Worm (Caenorhabditis elegans) whole organism, midembryonic: ENCODE data around the gene tsp-12.

Experiments
- cog-1 ChIP-seq: sonication (generic microtip); optimal IDR thresholded peaks from 2 replicates; lab custom pipeline; 2016; ENCODE audit warnings: missing genetic modification characterization, missing compliant biosample characterization
- tab-1 ChIP-seq: fragments of 200-800 bp; sonication (Bioruptor generic); IDR thresholded peaks from 2 replicates; pipeline ENCODE4 v1.3.6; 2022; ENCODE audit warnings: missing genetic modification characterization, missing compliant biosample characterization
- ztf-23 ChIP-seq: fragments of 200-800 bp; sonication (Bioruptor generic); IDR thresholded peaks from 2 replicates; pipeline ENCODE4 v1.3.6; 2022; ENCODE audit warnings: missing genetic modification reagents, missing genetic modification characterization, missing compliant biosample characterization

DNA sequence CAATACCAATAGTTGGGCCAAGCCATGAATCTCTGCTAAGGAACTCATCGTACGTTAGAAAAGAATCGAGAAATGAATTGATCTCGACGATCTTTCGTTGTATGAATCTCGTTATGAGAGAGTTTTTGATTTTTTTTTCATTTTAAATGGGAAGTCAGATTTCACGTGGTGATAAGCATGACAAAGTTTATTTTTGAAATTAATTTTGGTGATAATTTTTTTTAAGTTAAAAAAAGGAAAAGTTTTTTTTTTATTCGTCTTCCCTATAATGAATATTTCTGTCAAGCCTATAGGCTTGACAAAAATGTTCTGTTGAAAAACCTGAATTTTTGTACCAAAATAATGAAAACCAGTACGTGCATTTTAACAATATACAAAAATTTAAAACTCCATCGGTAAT is 14.6 kb downstream of the tsp-12 start, which contains the start of gene K08F4.5:
- TF ChIP-seq ztf-23 (GFP tag; lab: Robert Waterston, UW) (no peak), cog-1 (tag; lab: Kevin White, UChicago) (no peak), tab-1 (GFP tag; lab: Robert Waterston, UW) (no peak)
